Fruit fly (Drosophila melanogaster): ENCODE data around the gene CG6418.
A peak's percentile ranks its signal among the peaks of the same experiment; 100 is the strongest.

DNA sequence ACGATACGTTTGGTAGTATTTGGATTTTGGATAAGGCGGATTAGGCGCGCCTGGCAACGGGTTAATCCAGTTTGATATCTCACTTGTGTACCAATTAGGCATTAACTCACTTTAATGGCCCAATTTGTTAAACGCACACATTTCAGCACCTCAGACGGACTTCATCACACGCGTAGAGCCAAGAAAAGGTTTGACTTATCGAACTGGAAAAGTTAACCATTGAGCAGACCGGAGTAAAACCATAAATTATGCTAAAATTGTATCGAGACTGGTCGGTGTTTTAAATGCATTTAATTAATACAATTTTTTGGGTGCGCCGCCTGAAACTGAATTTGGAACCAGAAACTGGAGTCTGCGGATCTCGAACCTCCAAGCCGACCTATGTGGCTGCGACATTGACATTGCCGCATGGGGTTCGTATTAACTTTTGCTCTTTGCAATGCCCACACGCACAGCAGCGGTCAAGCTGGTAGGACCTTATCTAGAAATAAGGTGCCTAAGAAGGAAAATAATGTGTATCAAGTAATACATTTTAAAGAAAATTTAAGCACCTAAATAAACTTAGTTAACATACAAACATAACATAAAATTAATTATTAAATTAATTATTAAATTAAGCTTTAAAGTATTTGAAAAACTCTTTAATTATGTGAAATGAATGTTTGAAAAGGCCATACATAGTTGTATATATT, 10.3 kb upstream of the CG6418 start:
- TF ChIP-seq phol (tag; optimal IDR thresholded peaks at IDR 0.05) (peak; percentile 23), Ets65A (GFP tag) (peak; percentile 13), Atf-2 (GFP tag; optimal IDR thresholded peaks at IDR 0.05) (no peak), Bteb2 (GFP tag; optimal IDR thresholded peaks at IDR 0.05) (no peak), Kr (GFP tag; optimal IDR thresholded peaks at IDR 0.05) (no peak), ems (GFP tag; optimal IDR thresholded peaks at IDR 0.05) (no peak), ttk (GFP tag; IDR thresholded peaks at IDR 0.05) (no peak)
